Fruit fly (Drosophila melanogaster): ENCODE results near the gene ppk22.
A peak's percentile ranks its signal among the peaks of the same experiment; 100 is the strongest.

Gene ppk22

dm6 chr3R:24905959-24906634 lies 46.5 kb upstream of the ppk22 start, which contains the start of gene CG13643 (continued):
- TF ChIP-seq CG10267 (tag; optimal IDR thresholded peaks at IDR 0.05) (peak; percentile 30), Meics (GFP tag; optimal IDR thresholded peaks at IDR 0.05) (peak; percentile 53), CG1529 (GFP tag; optimal IDR thresholded peaks at IDR 0.05) (no peak), eyg (GFP tag; optimal IDR thresholded peaks at IDR 0.05) (no peak), lmd (GFP tag; IDR thresholded peaks at IDR 0.05) (peak; percentile 15; the same call in 1 of the 2 replicates), CG14014 (GFP tag; IDR thresholded peaks at IDR 0.05) (0 out of 2 replicates have a peak, but pooled peaks have one; percentile 35), lab (GFP tag; optimal IDR thresholded peaks at IDR 0.05) (peak; percentile 52), CG6689 (GFP tag; IDR thresholded peaks at IDR 0.05) (0 out of 2 replicates have a peak, but pooled peaks have one; percentile 13), CG17359 (tag; optimal IDR thresholded peaks at IDR 0.05) (no peak), prd (optimal IDR thresholded peaks at IDR 0.05) (no peak), prd (GFP tag; IDR thresholded peaks at IDR 0.05) (0 out of 3 replicates have a peak, but pooled peaks have one; percentile 9), CG15269 (tag; optimal IDR thresholded peaks at IDR 0.05) (peak; percentile 67), CG7928 (GFP tag; optimal IDR thresholded peaks at IDR 0.05) (no peak), CG7372 (GFP tag; IDR thresholded peaks at IDR 0.05) (peak; percentile 80), Sox100B (GFP tag; optimal IDR thresholded peaks at IDR 0.05) (peak; percentile 68), CG3281 (GFP tag; optimal IDR thresholded peaks at IDR 0.05) (no peak), hth (optimal IDR thresholded peaks at IDR 0.05) (no peak), cwo (GFP tag; optimal IDR thresholded peaks at IDR 0.05) (peak; percentile 12), CG9727 (GFP tag; optimal IDR thresholded peaks at IDR 0.05) (peak; percentile 13), Asciz (GFP tag; optimal IDR thresholded peaks at IDR 0.05) (peak; percentile 11), CG13287 (GFP tag; IDR thresholded peaks at IDR 0.05; ENCODE audit: partially characterized antibody) (no peak), CG8924 (tag; optimal IDR thresholded peaks at IDR 0.05) (peak; percentile 30), CG11695 (GFP tag; IDR thresholded peaks at IDR 0.05) (peak; percentile 42; the same call in 1 of the 3 replicates), hkb (optimal IDR thresholded peaks at IDR 0.05) (no peak), hkb (GFP tag; IDR thresholded peaks at IDR 0.05) (0 out of 2 replicates have a peak, but pooled peaks have one; percentile 34), CG13424 (tag; optimal IDR thresholded peaks at IDR 0.05) (peak; percentile 64), CG12659 (GFP tag; optimal IDR thresholded peaks at IDR 0.05) (peak; percentile 24)

dm6 chr3R:24900816-24901215 lies 41.2 kb upstream of the ppk22 start, which contains the start of gene CG10845:
CG10845 (plus strand) TSS chr3R:24901116.
- TF ChIP-seq Nf-YA (GFP tag; IDR thresholded peaks at IDR 0.05) (no peak), yki (optimal IDR thresholded peaks at IDR 0.05) (no peak), CG17802 (tag; optimal IDR thresholded peaks at IDR 0.05) (no peak), Six4 (GFP tag; optimal IDR thresholded peaks at IDR 0.05) (no peak), CkIIα-i1 (GFP tag; IDR thresholded peaks at IDR 0.05) (no peak), CG8924 (tag; optimal IDR thresholded peaks at IDR 0.05) (no peak), salm (tag; optimal IDR thresholded peaks at IDR 0.05) (no peak), CG3281 (GFP tag; optimal IDR thresholded peaks at IDR 0.05) (no peak), CG8290 (GFP tag; optimal IDR thresholded peaks at IDR 0.05) (no peak), CG8290 (tag; optimal IDR thresholded peaks at IDR 0.05) (no peak), NK7.1 (GFP tag; optimal IDR thresholded peaks at IDR 0.05) (no peak), CG12236 (GFP tag; optimal IDR thresholded peaks at IDR 0.05) (no peak)

- TF ChIP-seq CG12391 (tag; optimal IDR thresholded peaks at IDR 0.05) (peak; percentile 30), CG16813 (GFP tag; IDR thresholded peaks at IDR 0.05; ENCODE audit: partially characterized antibody) (0 out of 3 replicates have a peak, but pooled peaks have one; percentile 15), Elba2 (GFP tag; optimal IDR thresholded peaks at IDR 0.05) (peak; percentile 31), CG14667 (GFP tag; IDR thresholded peaks at IDR 0.05) (no peak), CG34422 (GFP tag; IDR thresholded peaks at IDR 0.05) (0 out of 3 replicates have a peak, but pooled peaks have one; percentile 9), kah (GFP tag; optimal IDR thresholded peaks at IDR 0.05) (peak; percentile 4), croc (GFP tag; conservative IDR thresholded peaks at IDR 0.05) (no peak), nom (GFP tag; optimal IDR thresholded peaks at IDR 0.05) (peak; percentile 41), Opbp (GFP tag; IDR thresholded peaks at IDR 0.05; ENCODE audit: partially characterized antibody) (0 out of 3 replicates have a peak, but pooled peaks have one; percentile 42), CG4424 (GFP tag; optimal IDR thresholded peaks at IDR 0.05) (no peak), Myb (GFP tag; optimal IDR thresholded peaks at IDR 0.05) (no peak)
Observed at dm6 chr3R:24894419-24895206, 35.0 kb upstream of the ppk22 start, which contains the start of the genes CG31121 and CG11069. CG31121 (minus strand) TSS chr3R:24894605. CG11069 (plus strand) TSS chr3R:24894742.
